Worm (Caenorhabditis elegans) whole organism, early embryonic: ENCODE results near the gene C08F11.12.

ENCODE experiments used
- B0310.2 ChIP-seq: sonication (generic microtip); optimal IDR thresholded peaks from 2 replicates; lab custom pipeline; 2016; ENCODE audit warnings: mild to moderate bottlenecking, missing genetic modification characterization, missing compliant biosample characterization
- F13C5.2 ChIP-seq: sonication (generic microtip); optimal IDR thresholded peaks from 2 replicates; lab custom pipeline; 2017; ENCODE audit warnings: mild to moderate bottlenecking, missing genetic modification characterization, inconsistent platforms, missing compliant biosample characterization
- aly-1 ChIP-seq: sonication (generic microtip); optimal IDR thresholded peaks from 2 replicates; lab custom pipeline; 2016; ENCODE audit warnings: missing genetic modification characterization, missing compliant biosample characterization
- ama-1 ChIP-seq: fragments of 150-350 bp; optimal IDR thresholded peaks from 2 replicates; lab custom pipeline; 2014
- ceh-13 ChIP-seq: fragments of 200-800 bp; sonication (Bioruptor generic); optimal IDR thresholded peaks from 2 replicates; lab custom pipeline; 2018; ENCODE audit warnings: mild to moderate bottlenecking, missing genetic modification characterization, missing compliant biosample characterization
- ceh-36 ChIP-seq: sonication (generic microtip); optimal IDR thresholded peaks from 2 replicates; lab custom pipeline; 2016; ENCODE audit warnings: missing genetic modification characterization, inconsistent platforms, missing compliant biosample characterization
- ets-7 ChIP-seq: sonication (generic microtip); optimal IDR thresholded peaks from 2 replicates; lab custom pipeline; 2016; ENCODE audit warnings: missing genotype, missing genetic modification characterization, missing compliant biosample characterization
- flt-1 ChIP-seq: fragments of 200-800 bp; sonication (Bioruptor generic); IDR thresholded peaks from 2 replicates; pipeline ENCODE4 v1.3.6; 2022; ENCODE audit warnings: missing genetic modification characterization, missing compliant biosample characterization
- hmbx-1 ChIP-seq: sonication (generic microtip); optimal IDR thresholded peaks from 2 replicates; lab custom pipeline; 2016; ENCODE audit warnings: mild to moderate bottlenecking, missing genetic modification characterization, missing compliant biosample characterization
- hmg-4 ChIP-seq: fragments of 200-800 bp; sonication (Bioruptor generic); optimal IDR thresholded peaks from 2 replicates; lab custom pipeline; 2018; ENCODE audit warnings: mild to moderate bottlenecking, missing genetic modification characterization, missing compliant biosample characterization
- hnd-1 ChIP-seq: sonication (generic microtip); optimal IDR thresholded peaks from 2 replicates; lab custom pipeline; 2016; ENCODE audit warnings: missing genetic modification characterization, missing compliant biosample characterization
- pes-1 ChIP-seq: fragments of 200-800 bp; sonication (Bioruptor generic); IDR thresholded peaks from 2 replicates; pipeline ENCODE4 v1.3.6; 2022; ENCODE audit warnings: missing genetic modification reagents, missing genetic modification characterization, missing compliant biosample characterization
- scrt-1 ChIP-seq: fragments of 200-800 bp; sonication (Bioruptor generic); IDR thresholded peaks from 2 replicates; pipeline ENCODE4 v1.3.6; 2022; ENCODE audit warnings: missing genetic modification characterization, missing compliant biosample characterization
- sea-1 ChIP-seq: fragments of 200-800 bp; sonication (Bioruptor generic); conservative IDR thresholded peaks from 2 replicates; pipeline ENCODE4 v1.3.6; 2022; ENCODE audit warnings: missing genetic modification characterization, missing compliant biosample characterization
- tbx-11 ChIP-seq: fragments of 200-800 bp; sonication (Bioruptor generic); IDR thresholded peaks from 2 replicates; pipeline ENCODE4 v1.3.6; 2022; ENCODE audit warnings: missing genetic modification characterization, missing compliant biosample characterization
- tbx-37 ChIP-seq: fragments of 200-800 bp; sonication (Bioruptor generic); conservative IDR thresholded peaks from 2 replicates; pipeline ENCODE4 v1.3.6; 2022; ENCODE audit warnings: missing genetic modification reagents, missing genetic modification characterization, missing compliant biosample characterization
- tra-4 ChIP-seq: sonication (generic microtip); optimal IDR thresholded peaks from 2 replicates; lab custom pipeline; 2017; ENCODE audit warnings: missing genetic modification characterization, missing compliant biosample characterization

C08F11.12 gene

ce11 chrIV:13639027-13639426, 12.3 kb downstream of the C08F11.12 start, which contains the start of gene ugt-22:
TSS of gene ugt-22 (plus strand) at chrIV:13639260.
- TF ChIP-seq ceh-36 (no peak), hnd-1 (tag; lab: Kevin White, UChicago) (no peak), sea-1 (no peak)

DNA sequence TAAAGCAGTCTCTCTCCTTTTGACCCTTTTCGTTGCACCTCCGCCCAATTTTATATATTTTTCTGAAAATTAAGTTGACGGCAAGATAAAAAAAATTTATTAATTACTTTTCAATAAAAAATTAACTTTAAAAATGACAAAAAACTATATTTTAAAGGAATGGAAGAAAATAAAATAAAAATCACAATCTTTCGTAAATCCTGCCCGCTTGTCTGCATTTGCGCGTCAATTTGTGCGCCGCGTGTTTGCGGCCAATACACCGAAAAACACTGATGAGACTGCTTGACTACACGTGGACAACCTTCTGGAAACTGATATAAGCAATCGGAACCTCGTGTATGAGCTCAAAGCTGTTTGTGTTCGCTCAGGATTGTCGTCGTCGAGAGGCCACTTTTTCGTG, 14.3 kb downstream of the C08F11.12 start, which contains the start of gene C08F11.7:
TSS of gene C08F11.7 (plus strand) at position 301 of the 400 bp plus-strand sequence.
- TF ChIP-seq tbx-11 (GFP tag; lab: Robert Waterston, UW) (no peak), ama-1 (lab: Kevin White, UChicago) (no peak), hmg-4 (GFP tag; lab: Kevin White, UChicago) (no peak), ets-7 (tag; lab: Kevin White, UChicago) (no peak), hnd-1 (tag; lab: Kevin White, UChicago) (no peak), ceh-36 (no peak), sea-1 (no peak), ceh-13 (no peak), B0310.2 (tag; lab: Kevin White, UChicago) (no peak), scrt-1 (GFP tag; lab: Robert Waterston, UW) (no peak), flt-1 (GFP tag; lab: Robert Waterston, UW) (no peak)

DNA sequence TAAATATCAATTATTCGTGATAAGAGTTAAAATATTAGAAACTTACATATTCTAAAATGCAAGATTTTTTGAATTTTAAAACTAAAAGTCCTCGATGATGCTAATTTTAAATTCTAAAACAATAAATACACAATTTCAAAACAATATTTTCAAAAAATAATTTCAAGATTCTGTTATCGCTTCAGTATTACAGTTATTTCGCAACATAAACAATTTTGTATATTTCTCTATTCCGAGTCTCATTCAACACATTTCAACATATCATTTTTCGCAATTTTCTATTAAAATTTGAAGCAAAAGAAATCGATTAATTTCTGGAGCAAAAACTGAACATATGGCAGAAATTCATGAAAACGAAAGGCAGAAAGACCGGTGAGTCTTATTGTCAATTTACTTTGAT, 18.1 kb downstream of the C08F11.12 start, which contains the start of gene fbxa-98:
TSS of gene fbxa-98 (plus strand) at position 243 of the 400 bp plus-strand sequence.
- no peak for TF ChIP-seq ceh-36
- TF ChIP-seq tra-4, result no peak
- no peak for TF ChIP-seq hmbx-1 (tag; lab: Kevin White, UChicago)
- no peak for TF ChIP-seq flt-1 (GFP tag; lab: Robert Waterston, UW)
- no peak for TF ChIP-seq ceh-13
- no peak for TF ChIP-seq hmg-4 (GFP tag; lab: Kevin White, UChicago)
- no peak for TF ChIP-seq F13C5.2 (tag; lab: Kevin White, UChicago)

- TF ChIP-seq hmg-4 (GFP tag; lab: Kevin White, UChicago) (no peak), F13C5.2 (tag; lab: Kevin White, UChicago) (no peak), ceh-13 (no peak), tra-4 (no peak), sea-1 (no peak), flt-1 (GFP tag; lab: Robert Waterston, UW) (no peak), hmbx-1 (tag; lab: Kevin White, UChicago) (no peak), tbx-37 (GFP tag; lab: Robert Waterston, UW) (no peak), ama-1 (lab: Kevin White, UChicago) (no peak), B0310.2 (tag; lab: Kevin White, UChicago) (no peak), tbx-11 (GFP tag; lab: Robert Waterston, UW) (no peak), pes-1 (no peak), hnd-1 (tag; lab: Kevin White, UChicago) (no peak), ets-7 (tag; lab: Kevin White, UChicago) (no peak), scrt-1 (GFP tag; lab: Robert Waterston, UW) (no peak), ceh-36 (no peak), aly-1 (tag; lab: Kevin White, UChicago) (no peak)
These were observed 18.7 kb downstream of the C08F11.12 start for ce11 chrIV:13632613-13633012.

ce11 chrIV:13626469-13626868, 24.8 kb downstream of the C08F11.12 start, which contains the start of gene sru-21:
TSS of gene sru-21 (plus strand) at chrIV:13626769.
- TF ChIP-seq tbx-11 (GFP tag; lab: Robert Waterston, UW), result no peak
- no peak for TF ChIP-seq tra-4
- TF ChIP-seq hmg-4 (GFP tag; lab: Kevin White, UChicago), result no peak

ce11 chrIV:13623533-13623932, 27.8 kb downstream of the C08F11.12 start, which contains the start of gene C08F11.1:
TSS of gene C08F11.1 (plus strand) at chrIV:13623833.
- TF ChIP-seq tra-4 (no peak), hmbx-1 (tag; lab: Kevin White, UChicago) (no peak), hnd-1 (tag; lab: Kevin White, UChicago) (no peak), flt-1 (GFP tag; lab: Robert Waterston, UW) (no peak), ceh-13 (no peak), scrt-1 (GFP tag; lab: Robert Waterston, UW) (no peak), tbx-11 (GFP tag; lab: Robert Waterston, UW) (no peak), hmg-4 (GFP tag; lab: Kevin White, UChicago) (no peak)

DNA sequence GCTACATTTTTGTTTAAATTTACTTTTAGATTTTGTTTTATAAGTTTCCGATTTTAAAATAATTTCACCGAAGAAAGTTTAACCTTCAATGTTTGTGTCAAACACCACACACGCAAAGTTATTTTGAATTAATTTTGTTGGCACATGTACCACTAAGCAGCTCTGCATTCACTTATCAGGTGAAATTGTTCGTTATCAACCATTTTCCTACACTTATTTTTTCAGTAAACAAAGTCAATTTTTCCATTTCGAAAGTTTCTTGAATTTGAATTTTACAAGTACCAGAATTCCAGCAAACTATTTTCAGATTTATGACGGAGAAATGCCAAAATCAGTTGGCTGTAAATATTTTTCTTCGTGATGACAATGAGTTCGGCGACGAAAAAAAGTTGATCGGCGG, 32.1 kb downstream of the C08F11.12 start, which contains the start of gene C08F11.3:
TSS of gene C08F11.3 (plus strand) at position 301 of the 400 bp plus-strand sequence.
- TF ChIP-seq hmg-4 (GFP tag; lab: Kevin White, UChicago) (no peak), tra-4 (no peak), flt-1 (GFP tag; lab: Robert Waterston, UW) (no peak), ceh-13 (no peak), sea-1 (no peak), ets-7 (tag; lab: Kevin White, UChicago) (no peak), pes-1 (no peak), aly-1 (tag; lab: Kevin White, UChicago) (no peak), ceh-36 (no peak), ama-1 (lab: Kevin White, UChicago) (no peak), hmbx-1 (tag; lab: Kevin White, UChicago) (no peak), tbx-11 (GFP tag; lab: Robert Waterston, UW) (no peak), scrt-1 (GFP tag; lab: Robert Waterston, UW) (no peak), hnd-1 (tag; lab: Kevin White, UChicago) (no peak), B0310.2 (tag; lab: Kevin White, UChicago) (no peak)

ce11 chrIV:13609755-13610154, 41.6 kb downstream of the C08F11.12 start, which contains the start of gene C08F11.13:
TSS of gene C08F11.13 (minus strand) at chrIV:13609892.
- TF ChIP-seq ets-7 (tag; lab: Kevin White, UChicago) (no peak), hmbx-1 (tag; lab: Kevin White, UChicago) (no peak), hmg-4 (GFP tag; lab: Kevin White, UChicago) (no peak), tra-4 (no peak), pes-1 (no peak), F13C5.2 (tag; lab: Kevin White, UChicago) (no peak), scrt-1 (GFP tag; lab: Robert Waterston, UW) (no peak), aly-1 (tag; lab: Kevin White, UChicago) (no peak), ama-1 (lab: Kevin White, UChicago) (no peak), ceh-36 (no peak), ceh-13 (no peak), flt-1 (GFP tag; lab: Robert Waterston, UW) (no peak)
